Worm (Caenorhabditis elegans) whole organism, L2 larva: Measurements from ENCODE around the gene clec-144.

Source experiments
- C34F6.9 ChIP-seq: fragments of 150-350 bp; optimal IDR thresholded peaks from 2 replicates; lab custom pipeline; 2014; ENCODE audit warnings: missing biosample characterization, missing genetic modification characterization
- F13H6.1 ChIP-seq: sonication (generic microtip); optimal IDR thresholded peaks from 2 replicates; lab custom pipeline; 2016; ENCODE audit warnings: missing genetic modification characterization, missing compliant biosample characterization
- R02D3.7 ChIP-seq: fragments of 150-350 bp; optimal IDR thresholded peaks from 2 replicates; lab custom pipeline; 2014; ENCODE audit warnings: missing biosample characterization, missing genetic modification characterization
- Y55F3AM.14 ChIP-seq: fragments of 200-800 bp; sonication (Bioruptor generic); optimal IDR thresholded peaks from 2 replicates; lab custom pipeline; 2018; ENCODE audit warnings: mild to moderate bottlenecking, missing genetic modification characterization, missing compliant biosample characterization
- ZK546.5 ChIP-seq: sonication (generic microtip); optimal IDR thresholded peaks from 2 replicates; lab custom pipeline; 2017; ENCODE audit warnings: missing biosample characterization, missing genetic modification characterization
- alr-1 ChIP-seq: fragments of 150-350 bp; optimal IDR thresholded peaks from 2 replicates; lab custom pipeline; 2014; ENCODE audit warnings: missing biosample characterization, missing genetic modification characterization
- aly-2 ChIP-seq: fragments of 150-350 bp; optimal IDR thresholded peaks from 2 replicates; lab custom pipeline; 2014; ENCODE audit warnings: missing biosample characterization, missing genetic modification characterization
- ama-1 ChIP-seq: fragments of 150-350 bp; optimal IDR thresholded peaks from 2 replicates; lab custom pipeline; 2018; ENCODE audit warnings: inconsistent platforms
- blmp-1 ChIP-seq: sonication (generic microtip); optimal IDR thresholded peaks from 2 replicates; lab custom pipeline; 2017; ENCODE audit warnings: missing genetic modification characterization, mild to moderate bottlenecking, missing compliant biosample characterization, antibody characterized with exemption, moderate library complexity; ENCODE audit not compliant: insufficient read depth
- ceh-16 ChIP-seq: fragments of 150-350 bp; optimal IDR thresholded peaks from 2 replicates; lab custom pipeline; 2014; ENCODE audit warnings: missing biosample characterization, missing genetic modification characterization
- ceh-82 ChIP-seq: fragments of 150-350 bp; optimal IDR thresholded peaks from 2 replicates; lab custom pipeline; 2014; ENCODE audit warnings: missing biosample characterization, missing genetic modification characterization
- crh-2 ChIP-seq: sonication (generic microtip); optimal IDR thresholded peaks from 2 replicates; lab custom pipeline; 2017; ENCODE audit warnings: missing biosample characterization, missing genetic modification characterization
- elt-1 ChIP-seq: fragments of 150-350 bp; optimal IDR thresholded peaks from 2 replicates; lab custom pipeline; 2014; ENCODE audit warnings: missing biosample characterization, missing genetic modification characterization
- fos-1 ChIP-seq: fragments of 150-350 bp; optimal IDR thresholded peaks from 2 replicates; lab custom pipeline; 2014; ENCODE audit warnings: missing biosample characterization, missing genetic modification characterization
- gmeb-1 ChIP-seq: fragments of 150-350 bp; optimal IDR thresholded peaks from 2 replicates; lab custom pipeline; 2014; ENCODE audit warnings: missing biosample characterization, missing genetic modification characterization
- lin-11 ChIP-seq: fragments of 150-350 bp; sonication (generic microtip); optimal IDR thresholded peaks from 2 replicates; lab custom pipeline; 2014; ENCODE audit warnings: missing biosample characterization, missing genetic modification characterization, inconsistent platforms, mixed read lengths
- lsy-2 ChIP-seq, 2 experiments: fragments of 150-350 bp in 1 of 2; sonication (generic microtip) in 1 of 2; optimal IDR thresholded peaks; 2 replicates each; lab custom pipeline; 2014 to 2017; ENCODE audit warnings: missing biosample characterization in 2 of 2, missing genetic modification characterization in 2 of 2
- mdl-1 ChIP-seq, 2 experiments: fragments of 150-350 bp in 1 of 2; sonication (generic microtip) in 1 of 2; optimal IDR thresholded peaks; 2 replicates each; lab custom pipeline; 2017; ENCODE audit warnings: missing biosample characterization in 2 of 2, missing genetic modification characterization in 2 of 2
- nhr-10 ChIP-seq: sonication (generic microtip); optimal IDR thresholded peaks from 2 replicates; lab custom pipeline; 2017; ENCODE audit warnings: missing biosample characterization, missing genetic modification characterization
- nhr-12 ChIP-seq: fragments of 150-350 bp; optimal IDR thresholded peaks from 2 replicates; lab custom pipeline; 2014; ENCODE audit warnings: missing biosample characterization, missing genetic modification characterization
- nhr-129 ChIP-seq: fragments of 150-350 bp; optimal IDR thresholded peaks from 2 replicates; lab custom pipeline; 2014; ENCODE audit warnings: missing biosample characterization, missing genetic modification characterization
- nhr-21 ChIP-seq: fragments of 150-350 bp; optimal IDR thresholded peaks from 2 replicates; lab custom pipeline; 2014; ENCODE audit warnings: missing biosample characterization, missing genetic modification characterization
- nhr-23 ChIP-seq: fragments of 150-350 bp; optimal IDR thresholded peaks from 2 replicates; lab custom pipeline; 2014; ENCODE audit warnings: missing biosample characterization, missing genetic modification reagents, missing genetic modification characterization
- nhr-25 ChIP-seq: fragments of 150-350 bp; sonication (generic microtip); optimal IDR thresholded peaks from 3 replicates; lab custom pipeline; 2014; ENCODE audit warnings: missing biosample characterization, missing genetic modification characterization
- nhr-77 ChIP-seq: fragments of 150-350 bp; optimal IDR thresholded peaks from 2 replicates; lab custom pipeline; 2014; ENCODE audit warnings: missing biosample characterization, missing genetic modification characterization
- peb-1 ChIP-seq: fragments of 150-350 bp; optimal IDR thresholded peaks from 2 replicates; lab custom pipeline; 2014; ENCODE audit warnings: missing biosample characterization, missing genetic modification characterization
- skn-1 ChIP-seq: sonication (generic microtip); optimal IDR thresholded peaks from 2 replicates; lab custom pipeline; 2017; ENCODE audit warnings: missing biosample characterization, missing genetic modification characterization
- sma-3 ChIP-seq: sonication (generic microtip); optimal IDR thresholded peaks from 2 replicates; lab custom pipeline; 2016; ENCODE audit warnings: missing genetic modification reagents, missing genetic modification characterization, missing compliant biosample characterization
- sma-9 ChIP-seq, 2 experiments: fragments of 150-350 bp in 1 of 2; sonication (generic microtip) in 1 of 2; optimal IDR thresholded peaks; 2 replicates each; lab custom pipeline; 2014 to 2016; ENCODE audit warnings: missing genetic modification characterization in 2 of 2, mild to moderate bottlenecking in 1 of 2, missing biosample characterization in 1 of 2, missing compliant biosample characterization in 1 of 2, missing genetic modification reagents in 1 of 2, moderate library complexity in 1 of 2
- snpc-4 ChIP-seq: fragments of 150-350 bp; optimal IDR thresholded peaks from 2 replicates; lab custom pipeline; 2014; ENCODE audit warnings: missing biosample characterization, missing genetic modification characterization
- unc-55 ChIP-seq: fragments of 150-350 bp; sonication (generic microtip); optimal IDR thresholded peaks from 3 replicates; lab custom pipeline; 2014; ENCODE audit warnings: missing biosample characterization, missing genetic modification reagents, missing genetic modification characterization
- unc-62 ChIP-seq: fragments of 150-350 bp; optimal IDR thresholded peaks from 2 replicates; lab custom pipeline; 2014; ENCODE audit warnings: missing biosample characterization, missing genetic modification reagents, missing genetic modification characterization
- zag-1 ChIP-seq: fragments of 150-350 bp; optimal IDR thresholded peaks from 2 replicates; lab custom pipeline; 2014; ENCODE audit warnings: missing biosample characterization, missing genetic modification characterization
- ztf-1 ChIP-seq: fragments of 200-800 bp; sonication (Bioruptor generic); conservative IDR thresholded peaks from 2 replicates; pipeline ENCODE4 v1.3.6; 2022; ENCODE audit warnings: missing genetic modification characterization, missing compliant biosample characterization
- ztf-11 ChIP-seq: sonication (generic microtip); optimal IDR thresholded peaks from 2 replicates; lab custom pipeline; 2017; ENCODE audit warnings: missing biosample characterization, missing genetic modification characterization

clec-144 gene

DNA sequence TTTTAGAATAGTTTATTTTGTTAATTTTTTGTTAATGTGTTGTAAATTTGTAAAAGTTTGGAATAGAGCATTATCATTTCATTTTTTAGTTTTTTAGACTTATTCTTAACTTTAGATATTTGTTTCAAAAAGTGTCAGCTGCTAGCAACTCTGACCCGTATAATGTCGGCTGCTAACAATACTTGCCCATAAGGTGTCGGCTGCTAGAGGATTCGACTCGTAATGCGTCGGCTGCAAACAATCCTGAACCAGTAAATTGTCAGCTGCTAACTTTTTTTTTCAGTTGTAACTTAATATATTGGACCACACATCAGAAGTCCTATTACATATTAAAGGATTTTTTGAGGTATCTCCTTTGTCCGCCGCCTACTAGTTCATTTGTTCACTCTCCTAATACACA lies 10.4 kb upstream of the clec-144 start:
- TF ChIP-seq nhr-10 (tag; lab: Kevin White, UChicago) (no peak), ceh-82 (tag; lab: Kevin White, UChicago) (no peak), lsy-2 (tag; optimal IDR thresholded peaks at IDR 0.05; lab: Kevin White, UChicago) (no peak), F13H6.1 (tag; lab: Kevin White, UChicago) (no peak), sma-3 (no peak), Y55F3AM.14 (GFP tag; lab: Kevin White, UChicago) (no peak), snpc-4 (tag; lab: Kevin White, UChicago) (no peak), nhr-23 (no peak), nhr-129 (tag; lab: Kevin White, UChicago) (no peak), nhr-25 (tag; lab: Kevin White, UChicago) (no peak), fos-1 (no peak), zag-1 (tag; lab: Kevin White, UChicago) (no peak), peb-1 (no peak), crh-2 (tag; lab: Kevin White, UChicago) (no peak), sma-9 (GFP tag; optimal IDR thresholded peaks at IDR 0.05; lab: Kevin White, UChicago) (no peak), sma-9 (tag; optimal IDR thresholded peaks at IDR 0.05; lab: Kevin White, UChicago) (no peak), ceh-16 (tag; lab: Kevin White, UChicago) (no peak), lin-11 (tag; lab: Kevin White, UChicago) (no peak), skn-1 (no peak), ztf-1 (GFP tag; lab: Robert Waterston, UW) (no peak), ztf-11 (tag; lab: Kevin White, UChicago) (no peak)

DNA sequence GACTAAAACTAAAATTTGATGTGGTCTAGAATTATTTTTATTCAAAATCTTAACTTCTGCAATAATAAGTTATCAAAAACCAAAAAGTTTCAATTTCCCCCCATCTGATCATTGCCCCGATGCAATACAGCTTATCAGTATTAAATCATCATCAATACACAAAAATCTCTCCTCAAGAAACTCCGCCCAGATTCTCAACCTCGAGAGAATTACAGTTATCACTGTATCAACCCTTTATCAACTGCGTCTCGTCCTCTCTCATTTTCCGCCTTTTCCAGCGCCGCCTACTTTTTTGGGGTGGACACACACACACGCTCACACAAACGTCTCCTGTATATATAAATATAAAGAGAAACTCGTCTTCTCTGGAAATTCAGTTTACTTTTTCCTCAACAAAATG lies 9.9 kb upstream of the clec-144 start, which contains the start of gene T27D12.1:
TSS of gene T27D12.1 (plus strand) at position 301 of the 400 bp plus-strand sequence.
- TF ChIP-seq blmp-1 (tag; lab: Kevin White, UChicago) (peak; percentile 3), nhr-10 (tag; lab: Kevin White, UChicago) (no peak), ama-1 (lab: Kevin White, UChicago) (no peak), alr-1 (tag; lab: Kevin White, UChicago) (no peak), gmeb-1 (tag; lab: Kevin White, UChicago) (no peak), nhr-77 (tag; lab: Kevin White, UChicago) (no peak), nhr-25 (tag; lab: Kevin White, UChicago) (peak; percentile 16)

DNA sequence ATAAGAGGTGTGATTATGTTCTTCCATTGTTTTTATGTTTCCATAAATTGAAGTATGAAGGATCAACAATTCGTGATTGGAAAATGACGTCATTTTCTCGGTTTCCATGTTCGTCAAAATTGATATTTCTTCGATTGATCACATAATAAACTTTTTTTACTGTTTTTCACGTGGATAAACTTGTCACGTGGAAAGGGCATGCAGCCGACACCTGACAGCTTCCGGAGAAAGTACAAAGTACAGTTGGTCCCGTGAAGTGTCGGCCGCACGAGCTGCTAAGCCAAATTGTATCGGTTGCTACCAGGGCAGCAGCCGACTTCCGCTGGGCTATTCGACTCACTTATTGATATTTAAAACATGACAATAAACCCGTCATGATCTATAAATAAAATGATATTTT lies 9.3 kb upstream of the clec-144 start:
- TF ChIP-seq lin-11 (tag; lab: Kevin White, UChicago) (no peak), elt-1 (tag; lab: Kevin White, UChicago) (no peak), nhr-77 (tag; lab: Kevin White, UChicago) (no peak), peb-1 (no peak), ceh-82 (tag; lab: Kevin White, UChicago) (no peak), nhr-25 (tag; lab: Kevin White, UChicago) (no peak), ztf-11 (tag; lab: Kevin White, UChicago) (no peak), mdl-1 (tag; optimal IDR thresholded peaks at IDR 0.05; lab: Kevin White, UChicago) (no peak), C34F6.9 (tag; lab: Kevin White, UChicago) (no peak), nhr-12 (tag; lab: Kevin White, UChicago) (no peak), ztf-1 (GFP tag; lab: Robert Waterston, UW) (no peak), nhr-21 (tag; lab: Kevin White, UChicago) (peak; percentile 28), unc-62 (GFP tag; lab: Kevin White, UChicago) (no peak), crh-2 (tag; lab: Kevin White, UChicago) (no peak), sma-3 (peak; percentile 55), ceh-16 (tag; lab: Kevin White, UChicago) (no peak), nhr-10 (tag; lab: Kevin White, UChicago) (no peak), nhr-129 (tag; lab: Kevin White, UChicago) (no peak), ZK546.5 (tag; lab: Kevin White, UChicago) (no peak), snpc-4 (tag; lab: Kevin White, UChicago) (peak; percentile 57), R02D3.7 (tag; lab: Kevin White, UChicago) (no peak)

DNA sequence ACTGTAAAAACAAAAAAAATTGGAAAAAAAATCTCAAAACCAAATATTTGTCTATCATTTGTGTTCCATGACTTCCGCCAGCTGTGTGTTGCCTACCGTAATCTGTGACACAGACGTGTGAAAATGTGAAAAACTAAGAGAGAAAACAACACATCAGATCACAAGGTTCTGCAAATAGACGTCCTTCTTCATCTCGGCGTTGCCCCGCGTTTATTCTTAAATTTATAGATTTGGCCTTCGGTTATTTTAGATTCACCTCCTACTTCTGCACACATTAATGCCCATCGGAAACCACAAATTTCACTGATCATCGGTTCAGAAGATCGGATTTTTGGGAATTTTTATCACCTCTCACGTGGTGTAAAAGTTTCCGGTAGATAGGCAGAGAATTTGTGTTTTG lies 6.7 kb upstream of the clec-144 start:
- TF ChIP-seq aly-2 (tag; lab: Kevin White, UChicago) (no peak), snpc-4 (tag; lab: Kevin White, UChicago) (no peak), nhr-21 (tag; lab: Kevin White, UChicago) (no peak), unc-55 (no peak), sma-9 (GFP tag; optimal IDR thresholded peaks at IDR 0.05; lab: Kevin White, UChicago) (peak; percentile 46), sma-9 (tag; optimal IDR thresholded peaks at IDR 0.05; lab: Kevin White, UChicago) (no peak), nhr-10 (tag; lab: Kevin White, UChicago) (no peak), nhr-25 (tag; lab: Kevin White, UChicago) (peak; percentile 53), ceh-16 (tag; lab: Kevin White, UChicago) (no peak)
